Worm (Caenorhabditis elegans) whole organism, L1 larva: ENCODE measurements around the gene btb-10.
A peak's percentile ranks its signal among the peaks of the same experiment; 100 is the strongest.

ENCODE experiments used
- blmp-1 ChIP-seq: fragments of 150-350 bp; optimal IDR thresholded peaks from 2 replicates; lab custom pipeline; 2014; ENCODE audit warnings: missing biosample characterization, missing genetic modification characterization
- hlh-4 ChIP-seq: sonication (generic microtip); optimal IDR thresholded peaks from 2 replicates; lab custom pipeline; 2016; ENCODE audit warnings: mild to moderate bottlenecking, missing genetic modification characterization, missing compliant biosample characterization
- lsy-2 ChIP-seq, 2 experiments: fragments of 150-350 bp; optimal IDR thresholded peaks; 2 replicates each; lab custom pipeline; 2014; ENCODE audit warnings: missing biosample characterization in 2 of 2, missing genetic modification characterization in 2 of 2
- mdl-1 ChIP-seq, 2 experiments: fragments of 150-350 bp; optimal IDR thresholded peaks; 2 replicates each; lab custom pipeline; 2014 to 2017; ENCODE audit warnings: missing biosample characterization in 2 of 2, missing genetic modification characterization in 2 of 2, inconsistent platforms in 1 of 2
- mef-2 ChIP-seq: fragments of 150-350 bp; optimal IDR thresholded peaks from 2 replicates; lab custom pipeline; 2014; ENCODE audit warnings: missing biosample characterization, missing genetic modification characterization
- nhr-12 ChIP-seq: sonication (generic microtip); optimal IDR thresholded peaks from 2 replicates; lab custom pipeline; 2017; ENCODE audit warnings: missing biosample characterization, missing genetic modification characterization
- nhr-76 ChIP-seq: sonication (generic microtip); optimal IDR thresholded peaks from 2 replicates; lab custom pipeline; 2017; ENCODE audit warnings: missing biosample characterization, missing genetic modification characterization
- pqm-1 ChIP-seq: sonication (generic microtip); optimal IDR thresholded peaks from 3 replicates; lab custom pipeline; 2017; ENCODE audit warnings: missing biosample characterization, missing genetic modification characterization

DNA sequence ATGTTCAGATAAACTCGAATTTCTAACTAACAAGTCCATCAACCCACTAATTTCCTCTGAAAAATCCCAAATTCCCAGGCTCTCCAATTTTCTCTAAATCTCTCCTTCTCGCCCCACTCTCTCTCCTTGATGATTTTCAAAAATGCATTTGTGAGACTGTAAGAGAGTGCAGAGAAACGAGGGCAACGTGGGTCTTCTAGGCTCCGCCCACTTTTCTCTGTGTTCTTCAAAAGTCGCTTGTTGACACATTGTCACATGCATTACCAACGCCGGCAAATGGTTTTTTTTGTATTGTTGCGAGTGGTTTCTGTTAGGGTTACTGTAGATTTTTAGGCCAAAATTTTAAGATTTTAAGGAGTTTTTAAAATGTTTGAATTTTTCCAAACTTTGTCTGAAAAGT, 25.9 kb upstream of the btb-10 start:
- no peak for TF ChIP-seq mef-2 (tag; lab: Kevin White, UChicago)
- no peak for TF ChIP-seq pqm-1 (tag; lab: Kevin White, UChicago)
- TF ChIP-seq blmp-1 (tag; lab: Kevin White, UChicago) = peak; percentile 20
- TF ChIP-seq nhr-12 (tag; lab: Kevin White, UChicago) = no peak
- peak in 1 of 2 experiments; percentile 15 for TF ChIP-seq lsy-2 (tag; optimal IDR thresholded peaks at IDR 0.05; lab: Kevin White, UChicago)
- peak in 1 of 2 experiments; percentile 64 for TF ChIP-seq mdl-1 (tag; optimal IDR thresholded peaks at IDR 0.05; lab: Kevin White, UChicago)
- TF ChIP-seq nhr-76 (tag; lab: Kevin White, UChicago) = no peak
- no peak for TF ChIP-seq hlh-4 (tag; lab: Kevin White, UChicago)
